Worm (Caenorhabditis elegans) whole organism, late embryonic: ENCODE data around the gene smc-3.
A peak's percentile ranks its signal among the peaks of the same experiment; 100 is the strongest.

ENCODE experiments used
- C08G9.2 ChIP-seq: sonication (generic microtip); optimal IDR thresholded peaks from 2 replicates; lab custom pipeline; 2016; ENCODE audit warnings: mild to moderate bottlenecking, missing genetic modification characterization, moderate library complexity, missing compliant biosample characterization
- C38D4.7 ChIP-seq: fragments of 200-800 bp; sonication (Bioruptor generic); optimal IDR thresholded peaks from 2 replicates; lab custom pipeline; 2018; ENCODE audit warnings: mild to moderate bottlenecking, missing genetic modification characterization, moderate library complexity, missing compliant biosample characterization
- T23F11.4 ChIP-seq: fragments of 200-800 bp; sonication (Bioruptor generic); optimal IDR thresholded peaks from 2 replicates; lab custom pipeline; 2018; ENCODE audit warnings: mild to moderate bottlenecking, missing genetic modification characterization, missing compliant biosample characterization
- ahr-1 ChIP-seq: sonication (generic microtip); optimal IDR thresholded peaks from 2 replicates; lab custom pipeline; 2016; ENCODE audit warnings: missing genetic modification characterization, missing compliant biosample characterization
- ceh-18 ChIP-seq: sonication (generic microtip); optimal IDR thresholded peaks from 2 replicates; lab custom pipeline; 2016; ENCODE audit warnings: missing genetic modification characterization, missing compliant biosample characterization
- ceh-19 ChIP-seq: fragments of 200-800 bp; sonication (Bioruptor generic); optimal IDR thresholded peaks from 2 replicates; lab custom pipeline; 2018; ENCODE audit warnings: mild to moderate bottlenecking, missing genetic modification characterization, missing compliant biosample characterization
- ceh-2 ChIP-seq: sonication (generic microtip); optimal IDR thresholded peaks from 2 replicates; lab custom pipeline; 2016; ENCODE audit warnings: missing genotype, missing genetic modification characterization, missing compliant biosample characterization
- ceh-22 ChIP-seq: sonication (generic microtip); optimal IDR thresholded peaks from 2 replicates; lab custom pipeline; 2017; ENCODE audit warnings: missing biosample characterization, missing genetic modification characterization
- ceh-24 ChIP-seq: sonication (generic microtip); optimal IDR thresholded peaks from 2 replicates; lab custom pipeline; 2016; ENCODE audit warnings: mild to moderate bottlenecking, missing genetic modification characterization, missing compliant biosample characterization
- ceh-30 ChIP-seq: fragments of 150-350 bp; optimal IDR thresholded peaks from 2 replicates; lab custom pipeline; 2014; ENCODE audit warnings: missing biosample characterization, missing genetic modification characterization
- ceh-34 ChIP-seq: sonication (generic microtip); optimal IDR thresholded peaks from 2 replicates; lab custom pipeline; 2016; ENCODE audit warnings: mild to moderate bottlenecking, missing genetic modification characterization, missing compliant biosample characterization
- ceh-45 ChIP-seq: fragments of 200-800 bp; sonication (Bioruptor generic); IDR thresholded peaks from 2 replicates; pipeline ENCODE4 v1.3.6; 2022; ENCODE audit warnings: missing genetic modification reagents, missing genetic modification characterization, missing compliant biosample characterization
- che-1 ChIP-seq: sonication (generic microtip); optimal IDR thresholded peaks from 2 replicates; lab custom pipeline; 2016; ENCODE audit warnings: mild to moderate bottlenecking, missing genetic modification characterization, missing compliant biosample characterization
- elt-4 ChIP-seq: sonication (generic microtip); optimal IDR thresholded peaks from 2 replicates; lab custom pipeline; 2016; ENCODE audit warnings: missing genetic modification characterization, missing compliant biosample characterization
- fax-1 ChIP-seq: sonication (generic microtip); optimal IDR thresholded peaks from 2 replicates; lab custom pipeline; 2016; ENCODE audit warnings: missing genotype, missing genetic modification characterization, missing compliant biosample characterization
- fkh-10 ChIP-seq: fragments of 150-350 bp; optimal IDR thresholded peaks from 2 replicates; lab custom pipeline; 2014; ENCODE audit warnings: missing biosample characterization, missing genetic modification reagents, missing genetic modification characterization
- fkh-6 ChIP-seq: sonication (generic microtip); optimal IDR thresholded peaks from 2 replicates; lab custom pipeline; 2016; ENCODE audit warnings: missing genetic modification characterization, missing compliant biosample characterization
- gmeb-2 ChIP-seq: sonication (generic microtip); optimal IDR thresholded peaks from 2 replicates; lab custom pipeline; 2016; ENCODE audit warnings: missing genetic modification characterization, inconsistent platforms, missing compliant biosample characterization
- hlh-15 ChIP-seq: sonication (generic microtip); optimal IDR thresholded peaks from 2 replicates; lab custom pipeline; 2016; ENCODE audit warnings: missing genetic modification characterization, missing compliant biosample characterization
- hlh-30 ChIP-seq: sonication (generic microtip); optimal IDR thresholded peaks from 2 replicates; lab custom pipeline; 2017; ENCODE audit warnings: antibody characterized with exemption, missing genetic modification characterization, missing compliant biosample characterization; ENCODE audit not compliant: insufficient read depth
- lim-6 ChIP-seq: sonication (generic microtip); optimal IDR thresholded peaks from 2 replicates; lab custom pipeline; 2016; ENCODE audit warnings: missing genetic modification characterization, missing compliant biosample characterization
- mec-3 ChIP-seq: sonication (generic microtip); optimal IDR thresholded peaks from 2 replicates; lab custom pipeline; 2016; ENCODE audit warnings: borderline replicate concordance, missing genetic modification characterization, missing compliant biosample characterization
- nfya-1 ChIP-seq: sonication (generic microtip); optimal IDR thresholded peaks from 2 replicates; lab custom pipeline; 2017; ENCODE audit warnings: missing genetic modification characterization, mild to moderate bottlenecking, missing compliant biosample characterization, antibody characterized with exemption, moderate library complexity
- nhr-232 ChIP-seq: sonication (generic microtip); optimal IDR thresholded peaks from 2 replicates; lab custom pipeline; 2016; ENCODE audit warnings: missing genetic modification characterization, missing compliant biosample characterization
- odd-2 ChIP-seq: sonication (generic microtip); optimal IDR thresholded peaks from 2 replicates; lab custom pipeline; 2017; ENCODE audit warnings: antibody characterized with exemption, mild to moderate bottlenecking, missing genetic modification characterization, missing compliant biosample characterization
- pat-9 ChIP-seq: fragments of 200-800 bp; sonication (Bioruptor generic); optimal IDR thresholded peaks from 2 replicates; lab custom pipeline; 2018; ENCODE audit warnings: mild to moderate bottlenecking, missing genetic modification characterization, moderate library complexity, missing compliant biosample characterization
- pax-1 ChIP-seq: fragments of 150-350 bp; optimal IDR thresholded peaks from 2 replicates; lab custom pipeline; 2014; ENCODE audit warnings: missing biosample characterization, missing genetic modification characterization
- pha-2 ChIP-seq: sonication (generic microtip); optimal IDR thresholded peaks from 2 replicates; lab custom pipeline; 2017; ENCODE audit warnings: mild to moderate bottlenecking, missing genetic modification characterization, missing compliant biosample characterization
- pros-1 ChIP-seq: fragments of 150-350 bp; optimal IDR thresholded peaks from 2 replicates; lab custom pipeline; 2014; ENCODE audit warnings: missing biosample characterization, missing genetic modification reagents, missing genetic modification characterization
- rnt-1 ChIP-seq: sonication (generic microtip); optimal IDR thresholded peaks from 2 replicates; lab custom pipeline; 2016; ENCODE audit warnings: missing genetic modification characterization, missing compliant biosample characterization
- sdc-2 ChIP-seq: sonication (generic microtip); optimal IDR thresholded peaks from 2 replicates; lab custom pipeline; 2016; ENCODE audit warnings: missing genotype, missing genetic modification characterization, missing compliant biosample characterization
- sox-2 ChIP-seq: fragments of 200-800 bp; sonication (Bioruptor generic); IDR thresholded peaks from 2 replicates; pipeline ENCODE4 v1.3.6; 2022; ENCODE audit warnings: missing genetic modification reagents, missing genetic modification characterization, missing compliant biosample characterization
- syd-9 ChIP-seq: sonication (generic microtip); optimal IDR thresholded peaks from 2 replicates; lab custom pipeline; 2016; ENCODE audit warnings: mild to moderate bottlenecking, missing genetic modification characterization, moderate library complexity, missing compliant biosample characterization
- ttx-3 ChIP-seq: sonication (generic microtip); optimal IDR thresholded peaks from 2 replicates; lab custom pipeline; 2016; ENCODE audit warnings: missing genetic modification reagents, missing genetic modification characterization, missing compliant biosample characterization
- unc-3 ChIP-seq, 2 experiments: fragments of 200-800 bp in 1 of 2; sonication (Bioruptor generic) in 1 of 2; sonication (generic microtip) in 1 of 2; conservative IDR thresholded peaks in 1 of 2; optimal IDR thresholded peaks in 1 of 2; 2 replicates each; pipeline versions ENCODE4 v1.3.6 to Lab custom; 2016 to 2022; ENCODE audit warnings: missing compliant biosample characterization in 2 of 2, missing genetic modification characterization in 2 of 2, missing genetic modification reagents in 1 of 2
- unc-42 ChIP-seq: sonication (generic microtip); optimal IDR thresholded peaks from 2 replicates; lab custom pipeline; 2016; ENCODE audit warnings: missing genotype, missing genetic modification characterization, missing compliant biosample characterization
- unc-55 ChIP-seq: sonication (generic microtip); optimal IDR thresholded peaks from 2 replicates; lab custom pipeline; 2017; ENCODE audit warnings: missing biosample characterization, missing genetic modification reagents, missing genetic modification characterization
- unc-86 ChIP-seq: sonication (generic microtip); optimal IDR thresholded peaks from 2 replicates; lab custom pipeline; 2016; ENCODE audit warnings: missing genetic modification characterization, missing compliant biosample characterization
- zip-5 ChIP-seq: sonication (generic microtip); optimal IDR thresholded peaks from 2 replicates; lab custom pipeline; 2016; ENCODE audit warnings: missing genetic modification characterization, missing compliant biosample characterization

The smc-3 gene

DNA sequence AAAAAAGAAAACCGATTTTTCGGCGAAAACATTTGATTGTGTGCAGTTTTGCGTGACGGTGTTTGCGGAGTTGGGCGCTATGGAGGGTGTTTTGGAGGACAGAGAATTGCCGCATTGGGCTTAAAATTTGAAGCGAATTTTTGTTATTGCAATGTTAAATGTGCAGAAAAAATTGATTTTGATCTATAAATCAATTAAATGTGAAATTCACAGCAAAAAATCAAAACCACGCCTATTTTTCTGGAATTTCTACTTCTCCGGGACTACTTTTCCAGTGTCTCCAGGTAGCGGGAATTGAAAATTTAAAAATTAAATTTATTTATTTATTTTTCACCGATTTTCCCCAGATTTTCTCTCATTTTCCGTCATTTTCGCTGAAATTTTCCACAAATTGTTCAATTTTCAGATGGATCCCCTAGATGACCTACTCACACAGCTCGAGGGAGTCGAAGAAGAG, 26.5 kb downstream of the smc-3 start, which contains the start of gene mcm-10 (continued):
- TF ChIP-seq unc-3 (GFP tag; conservative IDR thresholded peaks at IDR 0.05; lab: Robert Waterston, UW): no peak
- TF ChIP-seq unc-3 (tag; optimal IDR thresholded peaks at IDR 0.05; lab: Kevin White, UChicago): peak; percentile 77
- TF ChIP-seq ceh-24: peak; percentile 43
- no peak for TF ChIP-seq nhr-232
- TF ChIP-seq rnt-1 (tag; lab: Kevin White, UChicago): peak; percentile 95
- TF ChIP-seq ceh-30 (tag; lab: Kevin White, UChicago): peak; percentile 45
- TF ChIP-seq ceh-34 (tag; lab: Kevin White, UChicago): peak; percentile 78
- peak; percentile 45 for TF ChIP-seq mec-3 (tag; lab: Kevin White, UChicago)
- peak; percentile 82 for TF ChIP-seq lim-6 (tag; lab: Kevin White, UChicago)
- TF ChIP-seq hlh-30 (tag; lab: Kevin White, UChicago): no peak
- TF ChIP-seq C38D4.7 (GFP tag; lab: Kevin White, UChicago): peak; percentile 35
- TF ChIP-seq pax-1 (tag; lab: Kevin White, UChicago): no peak
- peak; percentile 93 for TF ChIP-seq ceh-2 (tag; lab: Kevin White, UChicago)
- peak; percentile 90 for TF ChIP-seq fax-1
- peak; percentile 78 for TF ChIP-seq hlh-15 (tag; lab: Kevin White, UChicago)
- TF ChIP-seq ceh-18 (tag; lab: Kevin White, UChicago): peak; percentile 79

DNA sequence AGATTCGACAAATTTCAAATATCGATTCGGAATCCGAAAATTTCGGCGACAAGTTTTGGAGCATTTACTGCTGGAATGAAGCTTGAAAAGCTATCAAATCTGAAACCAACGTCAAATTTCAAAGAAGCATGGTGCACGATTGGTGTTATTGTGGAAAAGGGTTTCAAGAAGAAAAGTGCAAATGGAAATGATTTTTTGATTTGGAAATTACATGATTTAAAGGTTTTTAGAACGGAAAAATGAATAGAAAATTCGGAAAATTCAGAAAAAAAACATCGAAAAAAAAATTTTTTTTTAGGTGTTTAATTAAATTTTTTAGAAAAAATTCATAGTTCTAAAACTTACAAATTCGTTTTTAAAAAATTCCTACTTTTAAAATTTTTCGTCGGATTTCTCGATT, 27.4 kb downstream of the smc-3 start, which contains the start of gene teg-1:
TSS of gene teg-1 (minus strand) at position 101 of the 400 bp plus-strand sequence.
- TF ChIP-seq pha-2 (tag; lab: Kevin White, UChicago) (no peak), ceh-30 (tag; lab: Kevin White, UChicago) (no peak), ceh-45 (GFP tag; lab: Robert Waterston, UW) (no peak), C08G9.2 (no peak), che-1 (tag; lab: Kevin White, UChicago) (no peak), zip-5 (no peak), ceh-24 (no peak), unc-55 (GFP tag; lab: Kevin White, UChicago) (no peak), fax-1 (no peak), syd-9 (no peak), sdc-2 (tag; lab: Kevin White, UChicago) (no peak), hlh-30 (tag; lab: Kevin White, UChicago) (no peak), unc-42 (tag; lab: Kevin White, UChicago) (no peak), unc-3 (GFP tag; conservative IDR thresholded peaks at IDR 0.05; lab: Robert Waterston, UW) (no peak), unc-3 (tag; optimal IDR thresholded peaks at IDR 0.05; lab: Kevin White, UChicago) (no peak), gmeb-2 (no peak), nfya-1 (tag; lab: Kevin White, UChicago) (no peak), sox-2 (GFP tag; lab: Robert Waterston, UW) (no peak), unc-86 (no peak)

DNA sequence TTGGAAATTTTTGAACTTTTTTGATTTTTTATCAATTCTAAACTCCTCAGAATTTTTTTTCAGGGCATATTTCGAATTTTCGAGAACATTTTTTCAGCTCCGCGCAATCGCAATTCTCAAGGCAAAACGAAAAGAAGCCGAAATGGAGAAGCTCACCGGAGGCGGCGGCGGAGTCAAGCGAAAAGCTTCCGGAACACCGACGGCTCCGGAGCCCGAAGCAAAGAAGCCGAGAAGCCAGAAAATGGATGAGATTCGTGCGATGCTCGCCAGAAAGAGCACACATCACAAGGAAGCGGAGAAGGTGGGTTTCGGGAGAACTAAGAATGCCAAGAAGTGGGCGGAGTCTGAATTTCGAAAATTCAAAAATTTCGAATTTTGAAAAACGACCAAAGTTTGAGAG, 33.4 kb downstream of the smc-3 start:
- TF ChIP-seq fkh-6 (tag; lab: Kevin White, UChicago) (no peak), ceh-2 (tag; lab: Kevin White, UChicago) (no peak), unc-55 (GFP tag; lab: Kevin White, UChicago) (no peak), unc-3 (GFP tag; conservative IDR thresholded peaks at IDR 0.05; lab: Robert Waterston, UW) (no peak), unc-3 (tag; optimal IDR thresholded peaks at IDR 0.05; lab: Kevin White, UChicago) (no peak), syd-9 (no peak), pat-9 (tag; lab: Kevin White, UChicago) (no peak), T23F11.4 (GFP tag; lab: Kevin White, UChicago) (no peak), ttx-3 (tag; lab: Kevin White, UChicago) (no peak), ahr-1 (tag; lab: Kevin White, UChicago) (no peak), elt-4 (tag; lab: Kevin White, UChicago) (no peak), pros-1 (no peak), ceh-22 (tag; lab: Kevin White, UChicago) (no peak), odd-2 (tag; lab: Kevin White, UChicago) (no peak), fkh-10 (GFP tag; lab: Kevin White, UChicago) (no peak), ceh-18 (tag; lab: Kevin White, UChicago) (no peak), ceh-19 (GFP tag; lab: Kevin White, UChicago) (no peak)
